Worm (Caenorhabditis elegans) whole organism, L3 larva: ENCODE data around the gene C43C3.4.

ENCODE experiments used
- ama-1 ChIP-seq: fragments of 150-350 bp; optimal IDR thresholded peaks from 2 replicates; lab custom pipeline; 2018
- fkh-2 ChIP-seq: fragments of 150-350 bp; optimal IDR thresholded peaks from 2 replicates; lab custom pipeline; 2014; ENCODE audit warnings: missing biosample characterization, missing genetic modification reagents, missing genetic modification characterization
- mdl-1 ChIP-seq: fragments of 150-350 bp; optimal IDR thresholded peaks from 2 replicates; lab custom pipeline; 2014; ENCODE audit warnings: missing biosample characterization, missing genetic modification characterization
- nhr-11 ChIP-seq: fragments of 150-350 bp; optimal IDR thresholded peaks from 2 replicates; lab custom pipeline; 2014; ENCODE audit warnings: missing biosample characterization, missing genetic modification characterization
- nhr-12 ChIP-seq: fragments of 150-350 bp; optimal IDR thresholded peaks from 2 replicates; lab custom pipeline; 2014; ENCODE audit warnings: missing biosample characterization, missing genetic modification characterization
- nhr-28 ChIP-seq: fragments of 150-350 bp; optimal IDR thresholded peaks from 2 replicates; lab custom pipeline; 2014; ENCODE audit warnings: missing biosample characterization, missing genetic modification characterization
- skn-1 ChIP-seq: fragments of 150-350 bp; optimal IDR thresholded peaks from 2 replicates; lab custom pipeline; 2014; ENCODE audit warnings: missing biosample characterization, missing genetic modification characterization
- tbx-2 ChIP-seq: sonication (generic microtip); optimal IDR thresholded peaks from 2 replicates; lab custom pipeline; 2016; ENCODE audit warnings: mild to moderate bottlenecking, missing genetic modification characterization, missing compliant biosample characterization
- zag-1 ChIP-seq: fragments of 150-350 bp; optimal IDR thresholded peaks from 2 replicates; lab custom pipeline; 2014; ENCODE audit warnings: missing biosample characterization, missing genetic modification characterization
- ztf-11 ChIP-seq: fragments of 150-350 bp; optimal IDR thresholded peaks from 2 replicates; lab custom pipeline; 2014; ENCODE audit warnings: missing biosample characterization, missing genetic modification characterization

DNA sequence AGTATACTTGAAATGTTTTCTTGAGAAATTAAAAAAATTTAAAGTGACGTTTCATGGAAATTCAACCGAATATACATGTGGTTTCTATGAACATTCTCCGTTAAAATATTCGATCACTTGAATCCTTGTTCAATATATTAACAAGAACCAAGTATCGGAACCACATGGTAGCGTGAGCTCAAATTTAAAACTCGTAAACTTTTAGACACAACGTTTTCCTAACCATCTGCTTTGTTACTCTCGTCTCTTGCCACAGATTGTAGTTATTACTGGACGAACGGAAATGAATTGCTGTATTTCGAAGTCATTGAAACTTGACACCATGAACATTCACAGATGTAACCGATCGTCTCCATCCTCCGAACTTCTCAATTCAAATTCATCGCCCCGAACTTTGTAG is 44.4 kb upstream of the C43C3.4 start:
- no peak for TF ChIP-seq fkh-2 (tag; lab: Kevin White, UChicago)
- TF ChIP-seq tbx-2 = no peak
- TF ChIP-seq mdl-1 (tag; lab: Kevin White, UChicago) = no peak
- no peak for TF ChIP-seq nhr-28 (tag; lab: Kevin White, UChicago)
- no peak for TF ChIP-seq ztf-11
- TF ChIP-seq nhr-11 (tag; lab: Kevin White, UChicago) = no peak
- no peak for TF ChIP-seq nhr-12 (tag; lab: Kevin White, UChicago)
- TF ChIP-seq zag-1 (tag; lab: Kevin White, UChicago) = no peak
- no peak for TF ChIP-seq ama-1 (lab: Kevin White, UChicago)
- TF ChIP-seq skn-1 = no peak
